Worm (Caenorhabditis elegans): ENCODE data around the gene F47D12.7.

F47D12.7 gene

DNA sequence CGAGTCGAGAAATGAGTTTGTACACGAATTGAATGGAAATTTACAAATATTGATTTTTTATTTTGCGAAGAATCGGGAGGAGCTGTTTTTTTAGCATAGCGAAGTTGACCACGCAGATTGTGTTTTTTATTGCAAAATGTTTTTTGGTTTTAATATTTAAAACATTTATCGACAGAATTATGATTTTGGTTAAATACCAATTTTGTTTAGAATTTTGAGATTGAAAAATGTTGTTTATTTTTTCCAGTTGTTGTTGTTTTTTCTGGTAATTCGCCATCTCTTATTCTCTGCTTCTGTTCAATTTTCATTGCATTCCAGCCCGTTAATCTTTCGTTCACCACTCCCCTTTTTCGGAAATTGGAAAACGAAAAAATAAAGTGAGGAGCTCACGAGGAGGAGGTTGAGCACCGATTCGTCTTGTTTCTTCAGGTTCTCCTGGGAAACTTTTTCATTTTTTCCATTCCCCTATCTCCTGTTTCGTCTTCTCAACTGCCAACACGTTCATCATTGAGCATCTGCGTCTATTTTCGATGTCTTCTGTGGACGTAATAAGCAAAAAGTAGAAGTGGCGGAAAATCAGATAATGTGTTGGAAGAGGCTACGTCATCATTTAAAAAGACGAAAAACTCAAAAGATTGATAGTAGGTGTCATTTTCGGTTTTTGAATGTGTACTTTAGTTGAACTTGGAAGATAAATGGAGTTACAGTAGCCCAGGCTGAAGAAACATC lies at the start of gene F47D12.7:
Gene F47D12.7 (minus strand): TSS at position 51 of the 729 bp plus-strand sequence.
- TF ChIP-seq ceh-20 (GFP tag; IDR thresholded peaks at IDR 0.05): 0 out of 2 replicates have a peak, but pooled peaks have one; percentile 15
- TF ChIP-seq saeg-2 (GFP tag; IDR thresholded peaks at IDR 0.05): no peak
- TF ChIP-seq F44E2.7 (GFP tag; IDR thresholded peaks at IDR 0.05): no peak
- TF ChIP-seq unc-62 (GFP tag; optimal IDR thresholded peaks at IDR 0.05 in 1 of 2): peak in 1 of 2 experiments; percentile 97
- no peak for TF ChIP-seq unc-62 (tag; optimal IDR thresholded peaks at IDR 0.05)

DNA sequence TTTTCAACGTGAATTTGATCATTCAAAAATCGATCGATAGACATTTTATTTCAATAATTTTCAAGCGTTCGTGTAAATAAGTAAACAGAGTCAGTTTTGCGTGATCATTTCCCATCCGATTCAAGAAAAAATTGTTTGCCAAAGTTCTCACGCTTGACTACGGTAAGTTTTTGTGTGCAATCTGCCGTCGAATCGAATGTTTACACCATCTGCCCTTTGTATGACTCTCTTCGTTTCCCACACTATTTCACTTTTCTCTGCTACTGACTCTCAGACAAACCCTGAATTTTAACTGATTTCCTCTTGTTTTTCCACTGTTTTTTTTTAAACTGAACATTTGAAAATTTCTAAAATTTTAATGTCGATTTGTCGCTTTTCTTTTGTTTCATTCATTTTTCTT lies 48.9 kb upstream of the F47D12.7 start:
- TF ChIP-seq nhr-25 (tag; optimal IDR thresholded peaks at IDR 0.05; ENCODE audit: borderline replicate concordance, insufficient read depth) (peak; percentile 71), F37D6.2 (tag; optimal IDR thresholded peaks at IDR 0.05) (peak; percentile 38), ctbp-1 (GFP tag; IDR thresholded peaks at IDR 0.05) (no peak), ztf-11 (tag; optimal IDR thresholded peaks at IDR 0.05) (no peak), dmd-9 (GFP tag; IDR thresholded peaks at IDR 0.05) (no peak), egl-43 (GFP tag; IDR thresholded peaks at IDR 0.05) (peak; percentile 45; the same call in 1 of the 2 replicates), ceh-44 (GFP tag; IDR thresholded peaks at IDR 0.05) (no peak), mep-1 (tag; optimal IDR thresholded peaks at IDR 0.05) (peak; percentile 87), F49E8.2 (tag; optimal IDR thresholded peaks at IDR 0.05; ENCODE audit: borderline replicate concordance) (peak; percentile 61), ztf-7 (tag; optimal IDR thresholded peaks at IDR 0.05) (peak; percentile 37), dpl-1 (GFP tag; optimal IDR thresholded peaks at IDR 0.05) (peak; percentile 75), arid-1 (GFP tag; conservative IDR thresholded peaks at IDR 0.05) (0 out of 2 replicates have a peak, but pooled peaks have one; percentile 39), lir-3 (tag; optimal IDR thresholded peaks at IDR 0.05) (no peak), hmg-1.1 (GFP tag; IDR thresholded peaks at IDR 0.05) (peak; percentile 81), spr-3 (GFP tag; optimal IDR thresholded peaks at IDR 0.05) (no peak), zip-2 (tag; optimal IDR thresholded peaks at IDR 0.05) (no peak), php-3 (GFP tag; IDR thresholded peaks at IDR 0.05) (no peak), lsy-2 (tag; optimal IDR thresholded peaks at IDR 0.05) (peak; percentile 93 to 98), nhr-48 (tag; optimal IDR thresholded peaks at IDR 0.05) (peak; percentile 6), nhr-11 (tag; optimal IDR thresholded peaks at IDR 0.05) (peak; percentile 78), hif-1 (tag; optimal IDR thresholded peaks at IDR 0.05) (peak in 1 of 2 experiments; percentile 57), unc-62 (GFP tag; optimal IDR thresholded peaks at IDR 0.05 in 1 of 2) (peak in 1 of 2 experiments; percentile 38), unc-62 (tag; optimal IDR thresholded peaks at IDR 0.05) (no peak), zfp-2 (tag; optimal IDR thresholded peaks at IDR 0.05) (no peak), snpc-1.2 (GFP tag; IDR thresholded peaks at IDR 0.05) (no peak), nhr-237 (tag; optimal IDR thresholded peaks at IDR 0.05) (no peak), mdt-29 (GFP tag; IDR thresholded peaks at IDR 0.05) (peak; percentile 58; the same call in 1 of the 2 replicates), madf-9 (GFP tag; conservative IDR thresholded peaks at IDR 0.05) (peak; percentile 58; the same call in 1 of the 2 replicates), aly-2 (tag; optimal IDR thresholded peaks at IDR 0.05) (no peak), ZK546.5 (tag; optimal IDR thresholded peaks at IDR 0.05) (peak in 1 of 2 experiments; percentile 14), dmd-8 (GFP tag; IDR thresholded peaks at IDR 0.05) (no peak), daf-12 (tag; optimal IDR thresholded peaks at IDR 0.05) (no peak), aha-1 (tag) (peak; percentile 99), dve-1 (tag; optimal IDR thresholded peaks at IDR 0.05; ENCODE audit: insufficient read depth) (peak; percentile 59), ces-1 (GFP tag; optimal IDR thresholded peaks at IDR 0.05) (no peak), nhr-10 (tag; optimal IDR thresholded peaks at IDR 0.05) (peak; percentile 38), fkh-10 (GFP tag; optimal IDR thresholded peaks at IDR 0.05) (peak; percentile 44), ceh-82 (tag; optimal IDR thresholded peaks at IDR 0.05) (no peak), nhr-76 (tag; optimal IDR thresholded peaks at IDR 0.05) (no peak), hlh-30 (tag; optimal IDR thresholded peaks at IDR 0.05; ENCODE audit: insufficient read depth) (peak; percentile 71), zfp-3 (GFP tag; conservative IDR thresholded peaks at IDR 0.05) (no peak), mxl-3 (GFP tag; optimal IDR thresholded peaks at IDR 0.05) (peak; percentile 56), pha-4 (GFP tag; IDR thresholded peaks at IDR 0.05) (peak; percentile 65; the same call in 1 of the 2 replicates), pha-4 (tag; optimal IDR thresholded peaks at IDR 0.05) (peak; percentile 8)

Data from whole organism, L4 larva.